Worm (Caenorhabditis elegans): ENCODE measurements around the gene tpk-1.

ce11 chrIII:8923937-8924336 is 12.0 kb downstream of the tpk-1 start, which contains the start of gene ZK637.12:
- TF ChIP-seq Y48G9A.11 (GFP tag; IDR thresholded peaks at IDR 0.05) (no peak), Y5F2A.4 (GFP tag; optimal IDR thresholded peaks at IDR 0.05) (no peak)
